Fruit fly (Drosophila melanogaster) whole organism, embryonic: Measurements from ENCODE around the gene Nin.
A peak's percentile ranks its signal among the peaks of the same experiment; 100 is the strongest.

Source experiments
- Ada2b ChIP-seq: fragments of 200-800 bp; sonication (Bioruptor generic); IDR thresholded peaks from 2 replicates; pipeline ENCODE4 v1.3.6; 2022; ENCODE audit warnings: missing biosample characterization, missing genetic modification characterization
- B-H1 ChIP-seq: fragments of 200-800 bp; sonication (Bioruptor generic); IDR thresholded peaks from 3 replicates; pipeline ENCODE4 v1.3.6; 2022; ENCODE audit warnings: missing biosample characterization, missing genetic modification characterization
- CG10431 ChIP-seq: fragments of 200-800 bp; sonication (Bioruptor generic); optimal IDR thresholded peaks from 3 replicates; lab custom pipeline; 2018; ENCODE audit warnings: missing biosample characterization, mild to moderate bottlenecking, missing genetic modification characterization
- CG10543 ChIP-seq: fragments of 200-800 bp; sonication (Bioruptor generic); optimal IDR thresholded peaks from 3 replicates; lab custom pipeline; 2017; ENCODE audit warnings: missing biosample characterization, mild to moderate bottlenecking, missing genetic modification characterization, moderate library complexity
- CG12942 ChIP-seq: fragments of 200-800 bp; sonication (Bioruptor generic); optimal IDR thresholded peaks from 3 replicates; lab custom pipeline; 2016; ENCODE audit warnings: missing biosample characterization, missing genetic modification characterization
- CG13296 ChIP-seq: fragments of 200-800 bp; sonication (Bioruptor generic); optimal IDR thresholded peaks from 3 replicates; lab custom pipeline; 2018; ENCODE audit warnings: missing biosample characterization, mild to moderate bottlenecking, missing genetic modification characterization
- CG14441 ChIP-seq: fragments of 200-800 bp; sonication (Bioruptor generic); IDR thresholded peaks from 2 replicates; pipeline ENCODE4 v1.3.6; 2022; ENCODE audit warnings: missing biosample characterization, missing genetic modification characterization
- CG16813 ChIP-seq: fragments of 200-800 bp; sonication (Bioruptor generic); IDR thresholded peaks from 3 replicates; pipeline ENCODE4 v1.3.6; 2022; ENCODE audit warnings: missing biosample characterization, missing genetic modification characterization; ENCODE audit not compliant: partially characterized antibody
- CG32532 ChIP-seq: fragments of 200-800 bp; sonication (Bioruptor generic); IDR thresholded peaks from 2 replicates; pipeline ENCODE4 v1.3.6; 2022; ENCODE audit warnings: missing biosample characterization, missing genetic modification characterization
- CG3995 ChIP-seq: fragments of 200-800 bp; sonication (Bioruptor generic); optimal IDR thresholded peaks from 3 replicates; lab custom pipeline; 2016; ENCODE audit warnings: missing biosample characterization, missing genetic modification characterization
- CG42726 ChIP-seq: fragments of 200-800 bp; sonication (Bioruptor generic); IDR thresholded peaks from 2 replicates; pipeline ENCODE4 v1.3.6; 2022; ENCODE audit warnings: missing biosample characterization, missing genetic modification characterization; ENCODE audit not compliant: partially characterized antibody
- CG7963 ChIP-seq: fragments of 200-800 bp; sonication (Bioruptor generic); IDR thresholded peaks from 3 replicates; pipeline ENCODE4 v1.3.6; 2022; ENCODE audit warnings: missing biosample characterization, missing genetic modification characterization; ENCODE audit not compliant: partially characterized antibody
- CG8089 ChIP-seq: fragments of 200-800 bp; sonication (Bioruptor generic); optimal IDR thresholded peaks from 3 replicates; lab custom pipeline; 2016; ENCODE audit warnings: missing biosample characterization, missing genetic modification characterization
- CG8359 ChIP-seq: fragments of 200-800 bp; sonication (Bioruptor generic); optimal IDR thresholded peaks from 2 replicates; lab custom pipeline; 2017; ENCODE audit warnings: missing biosample characterization, mild to moderate bottlenecking, missing genetic modification characterization, borderline replicate concordance
- D19A ChIP-seq: fragments of 200-800 bp; optimal IDR thresholded peaks from 3 replicates; lab custom pipeline; 2019; ENCODE audit warnings: missing biosample characterization, mild to moderate bottlenecking, missing genetic modification characterization, moderate library complexity
- Eip74EF ChIP-seq, 2 experiments: fragments of 200-800 bp in 1 of 2; fragments of >200 bp in 1 of 2; sonication (Bioruptor generic) in 1 of 2; optimal IDR thresholded peaks; 2 replicates each; lab custom pipeline; 2017 to 2019; ENCODE audit warnings: missing biosample characterization in 2 of 2, missing genetic modification characterization in 2 of 2, mild to moderate bottlenecking in 1 of 2, moderate library complexity in 1 of 2
- Ets97D ChIP-seq: fragments of 200-800 bp; sonication (Bioruptor generic); optimal IDR thresholded peaks from 3 replicates; lab custom pipeline; 2016; ENCODE audit warnings: missing biosample characterization, missing genetic modification characterization
- Fer1 ChIP-seq: fragments of 200-800 bp; sonication (Bioruptor generic); optimal IDR thresholded peaks from 2 replicates; lab custom pipeline; 2017; ENCODE audit warnings: missing biosample characterization, mild to moderate bottlenecking, missing genetic modification characterization
- H15 ChIP-seq: fragments of 200-800 bp; sonication (Bioruptor generic); IDR thresholded peaks from 3 replicates; pipeline ENCODE4 v1.3.6; 2022; ENCODE audit warnings: missing biosample characterization, missing genetic modification characterization
- HLH4C ChIP-seq: fragments of 200-800 bp; sonication (Bioruptor generic); IDR thresholded peaks from 3 replicates; pipeline ENCODE4 v1.3.6; 2022; ENCODE audit warnings: missing biosample characterization, missing genetic modification characterization; ENCODE audit not compliant: partially characterized antibody
- Hey ChIP-seq: fragments of 200-800 bp; sonication (Bioruptor generic); optimal IDR thresholded peaks from 3 replicates; lab custom pipeline; 2018; ENCODE audit warnings: missing biosample characterization, mild to moderate bottlenecking, missing genetic modification characterization
- Hsf ChIP-seq: fragments of 200-800 bp; sonication (Bioruptor generic); optimal IDR thresholded peaks from 3 replicates; lab custom pipeline; 2016; ENCODE audit warnings: missing biosample characterization, missing genetic modification characterization
- Neu2 ChIP-seq: fragments of 200-800 bp; sonication (Bioruptor generic); optimal IDR thresholded peaks from 3 replicates; lab custom pipeline; 2016; ENCODE audit warnings: missing biosample characterization, missing genetic modification characterization, borderline replicate concordance
- Ptx1 ChIP-seq: fragments of 200-800 bp; sonication (Bioruptor generic); IDR thresholded peaks from 2 replicates; pipeline ENCODE4 v1.3.6; 2022; ENCODE audit warnings: missing biosample characterization, missing genetic modification characterization
- Scr ChIP-seq: fragments of 200-800 bp; sonication (Bioruptor generic); IDR thresholded peaks from 2 replicates; pipeline ENCODE4 v1.3.6; 2022; ENCODE audit warnings: missing biosample characterization, missing genetic modification characterization; ENCODE audit not compliant: partially characterized antibody
- Sox102F ChIP-seq: fragments of 200-800 bp; sonication (Bioruptor generic); optimal IDR thresholded peaks from 2 replicates; lab custom pipeline; 2018; ENCODE audit warnings: missing biosample characterization, mild to moderate bottlenecking, missing genetic modification characterization, moderate library complexity
- amos ChIP-seq: fragments of 200-800 bp; sonication (Bioruptor generic); IDR thresholded peaks from 2 replicates; pipeline ENCODE4 v1.3.6; 2022; ENCODE audit warnings: missing biosample characterization, missing genetic modification characterization; ENCODE audit not compliant: partially characterized antibody
- bowl ChIP-seq: fragments of 200-800 bp; sonication (Bioruptor generic); IDR thresholded peaks from 2 replicates; pipeline ENCODE4 v1.3.6; 2022; ENCODE audit warnings: missing biosample characterization, missing genetic modification characterization
- cg ChIP-seq: fragments of 200-800 bp; sonication (Bioruptor generic); optimal IDR thresholded peaks from 3 replicates; lab custom pipeline; 2019; ENCODE audit warnings: missing biosample characterization, mild to moderate bottlenecking, missing genetic modification characterization, moderate library complexity
- chinmo ChIP-seq: fragments of 200-800 bp; sonication (Bioruptor generic); IDR thresholded peaks from 4 replicates; pipeline ENCODE4 v1.3.6; 2022; ENCODE audit warnings: missing biosample characterization, missing genetic modification characterization; ENCODE audit not compliant: partially characterized antibody
- ci ChIP-seq: fragments of 200-800 bp; sonication (Bioruptor generic); IDR thresholded peaks from 3 replicates; pipeline ENCODE4 v1.3.6; 2022; ENCODE audit warnings: missing biosample characterization, missing genetic modification characterization
- dati ChIP-seq: fragments of 200-800 bp; sonication (Bioruptor generic); IDR thresholded peaks from 2 replicates; pipeline ENCODE4 v1.3.6; 2022; ENCODE audit warnings: missing biosample characterization, missing genetic modification characterization
- gem ChIP-seq: fragments of 200-800 bp; sonication (Bioruptor generic); optimal IDR thresholded peaks from 2 replicates; lab custom pipeline; 2019; ENCODE audit warnings: missing biosample characterization, mild to moderate bottlenecking, missing genetic modification characterization, moderate library complexity
- gro ChIP-seq: fragments of 200-800 bp; sonication (Bioruptor generic); optimal IDR thresholded peaks from 2 replicates; lab custom pipeline; 2016; ENCODE audit warnings: missing biosample characterization, missing genetic modification characterization
- hb ChIP-seq: fragments of 200-800 bp; sonication (Bioruptor generic); IDR thresholded peaks from 3 replicates; pipeline ENCODE4 v1.3.6; 2022; ENCODE audit warnings: missing biosample characterization, missing genetic modification characterization; ENCODE audit not compliant: partially characterized antibody
- ind ChIP-seq: fragments of 200-800 bp; sonication (Bioruptor generic); optimal IDR thresholded peaks from 3 replicates; lab custom pipeline; 2016; ENCODE audit warnings: missing biosample characterization, missing genetic modification characterization
- jing ChIP-seq: fragments of 200-800 bp; sonication (Bioruptor generic); optimal IDR thresholded peaks from 2 replicates; lab custom pipeline; 2018; ENCODE audit warnings: missing biosample characterization, mild to moderate bottlenecking, missing genetic modification characterization
- ken ChIP-seq: fragments of 200-800 bp; sonication (Bioruptor generic); IDR thresholded peaks from 3 replicates; pipeline ENCODE4 v1.3.6; 2022; ENCODE audit warnings: missing biosample characterization, missing genetic modification characterization
- lab ChIP-seq: fragments of 200-800 bp; sonication (Bioruptor generic); optimal IDR thresholded peaks from 3 replicates; lab custom pipeline; 2017; ENCODE audit warnings: missing biosample characterization, missing genetic modification characterization, mild to moderate bottlenecking, moderate library complexity, missing genetic modification reagents
- nerfin-1 ChIP-seq: fragments of 200-800 bp; sonication (Bioruptor generic); optimal IDR thresholded peaks from 3 replicates; lab custom pipeline; 2019; ENCODE audit warnings: missing biosample characterization, mild to moderate bottlenecking, missing genetic modification characterization, moderate library complexity
- nerfin-2 ChIP-seq: fragments of 200-800 bp; sonication (Bioruptor generic); IDR thresholded peaks from 2 replicates; pipeline ENCODE4 v1.3.6; 2022; ENCODE audit warnings: missing biosample characterization, missing genetic modification characterization; ENCODE audit not compliant: partially characterized antibody
- otp ChIP-seq: fragments of 200-800 bp; sonication (Bioruptor generic); IDR thresholded peaks from 3 replicates; pipeline ENCODE4, ENCODE4 v1.3.6; 2022; ENCODE audit warnings: missing biosample characterization, missing genetic modification characterization
- pita ChIP-seq: fragments of 200-800 bp; sonication (Bioruptor generic); optimal IDR thresholded peaks from 2 replicates; lab custom pipeline; 2017; ENCODE audit warnings: missing biosample characterization, mild to moderate bottlenecking, missing genetic modification characterization
- row ChIP-seq: fragments of 200-800 bp; sonication (Bioruptor generic); IDR thresholded peaks from 3 replicates; pipeline ENCODE4 v1.3.6; 2022; ENCODE audit warnings: missing biosample characterization, missing genetic modification characterization
- sens ChIP-seq: fragments of 200-800 bp; sonication (Bioruptor generic); peaks from one replicate; lab custom pipeline; 2016; ENCODE audit warnings: missing biosample characterization, missing genetic modification characterization
- stwl ChIP-seq: fragments of 200-800 bp; sonication (Bioruptor generic); optimal IDR thresholded peaks from 3 replicates; lab custom pipeline; 2018; ENCODE audit warnings: missing biosample characterization, mild to moderate bottlenecking, missing genetic modification characterization, moderate library complexity
- toy ChIP-seq: fragments of 200-800 bp; sonication (Bioruptor generic); IDR thresholded peaks from 2 replicates; pipeline ENCODE4 v1.3.6; 2022; ENCODE audit warnings: missing biosample characterization, missing genetic modification characterization
- unpg ChIP-seq: fragments of 200-800 bp; sonication (Bioruptor generic); optimal IDR thresholded peaks from 3 replicates; lab custom pipeline; 2018; ENCODE audit warnings: missing biosample characterization, mild to moderate bottlenecking, missing genetic modification characterization, moderate library complexity
- zf30C ChIP-seq: fragments of 200-800 bp; sonication (Bioruptor generic); optimal IDR thresholded peaks from 3 replicates; lab custom pipeline; 2018; ENCODE audit warnings: missing biosample characterization, mild to moderate bottlenecking, missing genetic modification characterization

Nin gene

dm6 chr2L:5242194-5242914 lies 36.0 kb downstream of the Nin start (continued):
- TF ChIP-seq ind (GFP tag; lab: Kevin White, UChicago): no peak
- peak; percentile 43; the same call in 1 of the 3 replicates for TF ChIP-seq H15
- TF ChIP-seq CG8089 (GFP tag; lab: Kevin White, UChicago): no peak
- peak; percentile 28; the same call in 1 of the 2 replicates for TF ChIP-seq Scr (GFP tag; lab: Robert Waterston, UW)
- peak; percentile 24 for TF ChIP-seq Sox102F
- no peak for TF ChIP-seq CG32532 (GFP tag; lab: Robert Waterston, UW)
- TF ChIP-seq Hsf: no peak
- peak; percentile 32; the same call in 1 of the 2 replicates for TF ChIP-seq CG14441 (GFP tag; lab: Robert Waterston, UW)
- no peak for TF ChIP-seq jing
- no peak for TF ChIP-seq cg (GFP tag; lab: Kevin White, UChicago)
- peak; percentile 30; the same call in 1 of the 3 replicates for TF ChIP-seq ken (GFP tag; lab: Robert Waterston, UW)
- TF ChIP-seq toy (GFP tag; lab: Robert Waterston, UW): no peak
- TF ChIP-seq Hey (tag; lab: Kevin White, UChicago): no peak
- TF ChIP-seq CG12942 (GFP tag; lab: Kevin White, UChicago): no peak
- no peak for TF ChIP-seq CG10431
- TF ChIP-seq B-H1: peak; percentile 11; the same call in 1 of the 3 replicates
- 0 out of 4 replicates have a peak, but pooled peaks have one; percentile 41 for TF ChIP-seq chinmo (GFP tag; lab: Robert Waterston, UW)
- TF ChIP-seq bowl (GFP tag; lab: Robert Waterston, UW): no peak
- TF ChIP-seq Eip74EF (GFP tag; optimal IDR thresholded peaks at IDR 0.05; lab: Kevin White, UChicago): no peak
- no peak for TF ChIP-seq Ets97D (GFP tag; lab: Kevin White, UChicago)
- TF ChIP-seq sens (GFP tag; lab: Kevin White, UChicago): peak; percentile 80
- no peak for TF ChIP-seq CG10543 (GFP tag; lab: Kevin White, UChicago)
- peak; percentile 54; the same call in 2 of the 3 replicates for TF ChIP-seq row (GFP tag; lab: Robert Waterston, UW)
- no peak for TF ChIP-seq dati (GFP tag; lab: Robert Waterston, UW)
- no peak for TF ChIP-seq otp (GFP tag; lab: Robert Waterston, UW)
- TF ChIP-seq Neu2 (GFP tag; lab: Kevin White, UChicago): no peak
- no peak for TF ChIP-seq zf30C (GFP tag; lab: Kevin White, UChicago)
- no peak for TF ChIP-seq Fer1 (GFP tag; lab: Kevin White, UChicago)
- no peak for TF ChIP-seq CG3995 (GFP tag; lab: Kevin White, UChicago)
- 0 out of 2 replicates have a peak, but pooled peaks have one; percentile 33 for TF ChIP-seq Ptx1 (GFP tag; lab: Robert Waterston, UW)
- TF ChIP-seq nerfin-2: no peak
- no peak for TF ChIP-seq Ada2b (GFP tag; lab: Robert Waterston, UW)
- TF ChIP-seq, all 482 proteins: peak for 74

- TF ChIP-seq HLH4C (GFP tag; lab: Robert Waterston, UW) (peak; percentile 73), gem (tag; lab: Kevin White, UChicago) (no peak), CG16813 (peak; percentile 85), gro (GFP tag; lab: Kevin White, UChicago) (no peak), pita (GFP tag; lab: Kevin White, UChicago) (no peak), CG7963 (GFP tag; lab: Robert Waterston, UW) (peak; percentile 84), stwl (no peak), CG8359 (GFP tag; lab: Kevin White, UChicago) (peak; percentile 35), nerfin-1 (peak; percentile 53), D19A (tag; lab: Kevin White, UChicago) (peak; percentile 50), CG13296 (GFP tag; lab: Kevin White, UChicago) (no peak), CG42726 (peak; percentile 89), hb (GFP tag; lab: Robert Waterston, UW) (peak; percentile 71; the same call in 2 of the 3 replicates), ci (GFP tag; lab: Robert Waterston, UW) (peak; percentile 36; the same call in 1 of the 3 replicates), lab (no peak), unpg (no peak), amos (GFP tag; lab: Robert Waterston, UW) (peak; percentile 82)
Observed at dm6 chr2L:5240520-5240919, 37.8 kb downstream of the Nin start.
